Worm (Caenorhabditis elegans): ENCODE results near the gene F58F12.3.

DNA sequence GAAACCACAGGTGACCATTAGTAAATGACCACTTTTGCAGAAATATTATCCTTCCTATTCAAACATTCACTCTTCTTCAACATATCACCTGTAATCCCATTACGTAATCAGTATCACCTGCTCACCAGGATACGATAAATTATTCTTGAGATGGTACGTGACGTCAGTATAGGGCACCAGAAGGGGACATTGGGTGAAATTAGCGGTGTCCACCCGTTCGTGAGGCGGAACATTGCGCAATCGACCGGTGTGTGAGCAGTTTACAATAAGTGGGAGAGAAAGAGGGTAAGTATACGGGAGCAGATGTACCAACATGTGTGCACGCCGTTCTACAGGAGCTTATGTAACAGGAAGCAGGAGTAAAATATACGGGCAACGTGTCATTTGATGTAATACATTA, 26.9 kb upstream of the F58F12.3 start:
- no peak for TF ChIP-seq unc-62 (GFP tag; optimal IDR thresholded peaks at IDR 0.05)
- no peak for TF ChIP-seq lin-35 (GFP tag; optimal IDR thresholded peaks at IDR 0.05)
- no peak for TF ChIP-seq lsy-2 (tag; optimal IDR thresholded peaks at IDR 0.05)
